Worm (Caenorhabditis elegans): Measurements from ENCODE around the gene D1054.3.

DNA sequence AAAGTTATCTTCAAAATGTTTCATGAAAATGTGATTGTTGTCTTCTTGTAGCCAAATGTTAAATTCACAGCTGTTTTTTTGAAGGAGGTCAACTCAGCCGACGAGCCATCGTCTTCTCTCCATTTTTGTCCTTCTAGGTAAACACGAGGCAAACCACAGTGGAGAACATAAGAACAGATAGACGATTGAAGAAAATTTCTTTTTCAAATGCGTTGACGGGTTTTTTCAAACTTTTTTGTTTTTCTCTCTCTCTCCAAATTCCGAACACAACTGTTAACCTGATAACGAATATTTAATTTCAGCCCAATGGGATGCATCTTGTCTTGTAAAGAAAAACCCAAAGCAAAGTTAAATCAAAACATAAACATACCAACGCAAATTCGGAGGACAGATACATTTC lies 24.2 kb downstream of the D1054.3 start, which contains the start of gene D1054.19:
- TF ChIP-seq egl-27 (tag; optimal IDR thresholded peaks at IDR 0.05) (no peak), ama-1 (optimal IDR thresholded peaks at IDR 0.05) (no peak), ztf-11 (tag; optimal IDR thresholded peaks at IDR 0.05) (no peak), ceh-82 (tag; optimal IDR thresholded peaks at IDR 0.05) (no peak), nhr-90 (tag; optimal IDR thresholded peaks at IDR 0.05; ENCODE audit: poor library complexity) (no peak), zag-1 (tag; optimal IDR thresholded peaks at IDR 0.05) (no peak), mep-1 (tag; optimal IDR thresholded peaks at IDR 0.05) (no peak), blmp-1 (tag; optimal IDR thresholded peaks at IDR 0.05) (no peak), elt-3 (tag; optimal IDR thresholded peaks at IDR 0.05) (no peak), pqm-1 (tag; optimal IDR thresholded peaks at IDR 0.05) (no peak), dpl-1 (GFP tag; optimal IDR thresholded peaks at IDR 0.05) (no peak), aly-2 (tag; optimal IDR thresholded peaks at IDR 0.05) (no peak), mab-9 (GFP tag; IDR thresholded peaks at IDR 0.05) (no peak)
